Worm (Caenorhabditis elegans): ENCODE results near the gene acc-4.

The acc-4 gene

DNA sequence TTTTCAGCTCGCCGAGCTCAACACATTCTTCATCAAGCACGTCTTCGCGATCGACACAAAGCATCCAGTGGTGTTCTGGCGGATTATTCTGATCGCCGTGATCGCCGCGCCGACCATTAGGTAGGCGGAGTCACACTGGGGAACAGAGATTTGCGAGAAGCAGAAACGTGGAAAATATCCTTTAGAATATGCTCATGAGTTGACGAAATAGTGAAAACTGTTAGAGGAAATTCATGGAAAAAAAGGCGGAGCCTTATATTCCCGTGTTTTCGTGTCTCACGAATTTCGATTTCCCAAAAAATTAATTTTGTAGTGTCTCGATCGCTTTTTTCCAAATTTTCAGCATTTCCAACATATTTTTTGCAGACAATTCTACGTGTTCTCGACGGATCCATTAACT, 9.4 kb downstream of the acc-4 start:
- TF ChIP-seq mbf-1 (tag; optimal IDR thresholded peaks at IDR 0.05) (no peak), nhr-6 (tag; optimal IDR thresholded peaks at IDR 0.05) (no peak), crh-2 (tag; optimal IDR thresholded peaks at IDR 0.05) (no peak), lin-11 (tag; optimal IDR thresholded peaks at IDR 0.05) (no peak)

DNA sequence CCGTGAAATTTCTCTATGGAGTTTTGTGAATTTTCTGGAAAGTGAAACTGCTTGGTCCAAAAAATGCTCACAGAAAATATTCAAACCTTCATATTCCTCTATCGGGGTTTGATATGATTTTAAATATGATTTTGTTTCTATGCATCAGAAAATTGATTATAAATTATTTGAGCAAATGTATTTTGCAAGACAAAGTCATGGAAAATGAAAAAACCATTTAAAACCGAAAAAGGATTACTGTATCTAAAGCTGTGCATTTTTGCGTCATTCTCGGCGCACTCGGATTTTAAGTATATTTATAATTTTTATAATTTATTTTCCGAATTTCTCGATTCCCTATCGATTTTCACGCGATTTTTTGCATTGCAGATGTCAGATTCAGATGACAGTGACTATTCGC, 12.4 kb downstream of the acc-4 start, which contains the start of gene pssy-2:
pssy-2 (plus strand) TSS at position 301 of the 400 bp plus-strand sequence.
- TF ChIP-seq sem-4 (tag; optimal IDR thresholded peaks at IDR 0.05) (no peak), mbf-1 (tag; optimal IDR thresholded peaks at IDR 0.05) (no peak)

DNA sequence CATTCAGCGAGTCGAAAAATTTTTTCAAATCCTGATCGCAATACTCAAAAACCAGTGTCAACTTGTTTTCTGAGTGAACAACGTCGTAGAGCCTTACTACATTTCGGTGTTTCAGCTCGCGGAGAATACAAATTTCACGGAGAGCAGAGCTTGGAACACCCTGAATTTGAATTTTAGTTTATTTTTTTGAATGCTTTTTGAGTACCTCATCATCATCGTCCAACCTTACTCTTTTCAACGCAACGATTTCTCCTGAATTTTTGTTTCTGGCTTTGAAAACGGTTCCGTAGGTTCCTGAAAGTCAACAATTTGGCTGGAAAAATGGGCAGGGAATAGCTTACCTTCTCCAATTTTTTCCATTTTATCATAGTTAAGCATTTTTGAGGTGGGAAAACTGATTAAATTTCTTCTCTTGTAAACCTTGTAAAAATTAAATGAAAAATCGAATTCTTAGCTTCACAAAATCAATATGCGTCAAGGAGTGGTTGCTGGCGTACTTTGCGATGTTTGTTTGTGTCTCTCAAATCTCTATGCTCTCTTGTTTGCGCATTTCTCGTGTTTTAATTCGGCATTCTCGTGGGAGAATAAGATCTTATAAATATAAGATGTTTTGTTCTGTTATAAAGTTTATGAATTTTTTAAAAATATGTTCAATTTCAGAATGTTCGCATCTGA, 17.9 kb downstream of the acc-4 start, which contains the start of gene cdk-5:
cdk-5 (minus strand) TSS at position 425 of the 675 bp plus-strand sequence.
- TF ChIP-seq sma-3 (GFP tag; optimal IDR thresholded peaks at IDR 0.05) (peak; percentile 87), elt-3 (tag; optimal IDR thresholded peaks at IDR 0.05) (no peak), nhr-21 (tag; optimal IDR thresholded peaks at IDR 0.05) (peak; percentile 93), lin-39 (tag; optimal IDR thresholded peaks at IDR 0.05) (no peak), nhr-25 (tag; optimal IDR thresholded peaks at IDR 0.05) (peak; percentile 94), lsy-2 (tag; optimal IDR thresholded peaks at IDR 0.05) (peak; percentile 94 to 97), nhr-77 (tag; optimal IDR thresholded peaks at IDR 0.05) (no peak), F13H6.1 (tag; optimal IDR thresholded peaks at IDR 0.05) (peak; percentile 88), crh-2 (tag; optimal IDR thresholded peaks at IDR 0.05) (peak; percentile 98), R02D3.7 (tag; optimal IDR thresholded peaks at IDR 0.05) (peak; percentile 60), nhr-11 (tag; optimal IDR thresholded peaks at IDR 0.05) (no peak), ceh-82 (tag; optimal IDR thresholded peaks at IDR 0.05) (peak; percentile 42), fos-1 (tag; optimal IDR thresholded peaks at IDR 0.05) (peak; percentile 74), aly-2 (tag; optimal IDR thresholded peaks at IDR 0.05) (peak; percentile 22), ztf-4 (tag; optimal IDR thresholded peaks at IDR 0.05) (peak; percentile 87), unc-39 (tag; optimal IDR thresholded peaks at IDR 0.05) (no peak), ZK546.5 (tag; optimal IDR thresholded peaks at IDR 0.05) (peak; percentile 83), snpc-4 (tag; optimal IDR thresholded peaks at IDR 0.05) (peak; percentile 20), Y55F3AM.14 (GFP tag; optimal IDR thresholded peaks at IDR 0.05) (no peak), lin-11 (tag; optimal IDR thresholded peaks at IDR 0.05) (peak; percentile 73), nhr-23 (tag; optimal IDR thresholded peaks at IDR 0.05) (no peak), nhr-129 (tag; optimal IDR thresholded peaks at IDR 0.05) (peak; percentile 83), skn-1 (tag; optimal IDR thresholded peaks at IDR 0.05) (no peak), peb-1 (tag; optimal IDR thresholded peaks at IDR 0.05) (no peak), ztf-1 (GFP tag; conservative IDR thresholded peaks at IDR 0.05) (no peak), nhr-12 (tag; optimal IDR thresholded peaks at IDR 0.05) (no peak), blmp-1 (tag; optimal IDR thresholded peaks at IDR 0.05; ENCODE audit: insufficient read depth) (peak; percentile 49), gmeb-1 (tag; optimal IDR thresholded peaks at IDR 0.05) (peak; percentile 94), unc-55 (GFP tag; optimal IDR thresholded peaks at IDR 0.05) (peak; percentile 98), nhr-10 (tag; optimal IDR thresholded peaks at IDR 0.05) (peak; percentile 65), ama-1 (optimal IDR thresholded peaks at IDR 0.05) (peak; percentile 81), dmd-4 (tag; optimal IDR thresholded peaks at IDR 0.05) (no peak), elt-1 (tag; optimal IDR thresholded peaks at IDR 0.05) (no peak), zag-1 (tag; optimal IDR thresholded peaks at IDR 0.05) (no peak), mab-5 (tag; optimal IDR thresholded peaks at IDR 0.05) (peak; percentile 89), unc-62 (GFP tag; optimal IDR thresholded peaks at IDR 0.05) (no peak), nhr-6 (tag; optimal IDR thresholded peaks at IDR 0.05) (peak; percentile 90), egl-27 (tag; optimal IDR thresholded peaks at IDR 0.05) (peak; percentile 86), ceh-16 (tag; optimal IDR thresholded peaks at IDR 0.05) (peak; percentile 22), alr-1 (tag; optimal IDR thresholded peaks at IDR 0.05) (no peak), nhr-237 (tag; optimal IDR thresholded peaks at IDR 0.05) (no peak), lin-13 (GFP tag; optimal IDR thresholded peaks at IDR 0.05) (peak; percentile 88), C34F6.9 (tag; optimal IDR thresholded peaks at IDR 0.05) (peak; percentile 99), sem-4 (tag; optimal IDR thresholded peaks at IDR 0.05) (peak; percentile 74), mdl-1 (tag; optimal IDR thresholded peaks at IDR 0.05) (peak in 1 of 2 experiments; percentile 32), sma-9 (GFP tag; optimal IDR thresholded peaks at IDR 0.05) (peak; percentile 93), sma-9 (tag; optimal IDR thresholded peaks at IDR 0.05) (no peak), mbf-1 (tag; optimal IDR thresholded peaks at IDR 0.05) (no peak), ztf-11 (tag; optimal IDR thresholded peaks at IDR 0.05) (no peak)

Measured in whole organism, L2 larva.